Fruit fly (Drosophila melanogaster): ENCODE measurements around the gene CG11905.

Gene CG11905

dm6 chr3L:16893647-16894046 lies 41.7 kb downstream of the CG11905 start:
- TF ChIP-seq CG14655 (GFP tag; optimal IDR thresholded peaks at IDR 0.05) (peak; percentile 8), CG4496 (GFP tag; IDR thresholded peaks at IDR 0.05) (peak; percentile 28; the same call in 1 of the 3 replicates), rn (GFP tag; IDR thresholded peaks at IDR 0.05) (no peak), CG34367 (tag; optimal IDR thresholded peaks at IDR 0.05) (no peak), fd96Ca (GFP tag; IDR thresholded peaks at IDR 0.05) (peak; percentile 44; the same call in 1 of the 3 replicates), Ets98B (GFP tag; IDR thresholded peaks at IDR 0.05) (peak; percentile 28; the same call in 1 of the 2 replicates)

- TF ChIP-seq Pif1B (GFP tag; optimal IDR thresholded peaks at IDR 0.05) (no peak), Ets98B (GFP tag; IDR thresholded peaks at IDR 0.05) (peak; percentile 66), CG4496 (GFP tag; IDR thresholded peaks at IDR 0.05) (peak; percentile 75; the same call in 2 of the 3 replicates), CG17806 (tag; optimal IDR thresholded peaks at IDR 0.05) (peak; percentile 46), CG8301 (tag; optimal IDR thresholded peaks at IDR 0.05) (peak; percentile 64), gl (tag; optimal IDR thresholded peaks at IDR 0.05) (no peak), CG12605 (GFP tag; IDR thresholded peaks at IDR 0.05) (no peak), EcR (GFP tag; optimal IDR thresholded peaks at IDR 0.05) (peak; percentile 59), CG32121 (GFP tag; IDR thresholded peaks at IDR 0.05) (peak; percentile 73), CG34367 (tag; optimal IDR thresholded peaks at IDR 0.05) (peak; percentile 39), CG8159 (tag; optimal IDR thresholded peaks at IDR 0.05) (peak; percentile 10), D1 (tag; optimal IDR thresholded peaks at IDR 0.05) (no peak), CG10348 (GFP tag; IDR thresholded peaks at IDR 0.05) (no peak), CG13204 (GFP tag; optimal IDR thresholded peaks at IDR 0.05) (no peak), CG14655 (GFP tag; optimal IDR thresholded peaks at IDR 0.05) (peak; percentile 62), CG9948 (tag; optimal IDR thresholded peaks at IDR 0.05) (peak; percentile 47), Snoo (tag; optimal IDR thresholded peaks at IDR 0.05) (no peak), fd96Ca (GFP tag; IDR thresholded peaks at IDR 0.05) (0 out of 3 replicates have a peak, but pooled peaks have one; percentile 25), Pif1A (GFP tag; optimal IDR thresholded peaks at IDR 0.05) (no peak), rn (GFP tag; IDR thresholded peaks at IDR 0.05) (no peak), CG15710 (tag; optimal IDR thresholded peaks at IDR 0.05) (peak; percentile 59)
Observed at dm6 chr3L:16892728-16893271, 42.5 kb downstream of the CG11905 start.

dm6 chr3L:16891914-16892313 lies 43.4 kb downstream of the CG11905 start:
- TF ChIP-seq EcR (GFP tag; optimal IDR thresholded peaks at IDR 0.05) (peak; percentile 31), CG10348 (GFP tag; IDR thresholded peaks at IDR 0.05) (no peak)

dm6 chr3L:16890650-16891336 lies 44.5 kb downstream of the CG11905 start:
- TF ChIP-seq CG13204 (GFP tag; optimal IDR thresholded peaks at IDR 0.05), result peak; percentile 97
- peak; percentile 82 for TF ChIP-seq CG34367 (tag; optimal IDR thresholded peaks at IDR 0.05)
- peak; percentile 90 for TF ChIP-seq CG8301 (tag; optimal IDR thresholded peaks at IDR 0.05)
- TF ChIP-seq CG9948 (tag; optimal IDR thresholded peaks at IDR 0.05), result peak; percentile 83
- peak; percentile 80 for TF ChIP-seq Pif1B (GFP tag; optimal IDR thresholded peaks at IDR 0.05)
- TF ChIP-seq Ets98B (GFP tag; IDR thresholded peaks at IDR 0.05), result peak; percentile 86
- TF ChIP-seq Snoo (tag; optimal IDR thresholded peaks at IDR 0.05), result peak; percentile 70
- TF ChIP-seq CG14655 (GFP tag; optimal IDR thresholded peaks at IDR 0.05), result peak; percentile 92
- peak; percentile 88 for TF ChIP-seq Pif1A (GFP tag; optimal IDR thresholded peaks at IDR 0.05)
- TF ChIP-seq CG15710 (tag; optimal IDR thresholded peaks at IDR 0.05), result peak; percentile 77
- peak; percentile 72 for TF ChIP-seq rn (GFP tag; IDR thresholded peaks at IDR 0.05)
- peak; percentile 76 for TF ChIP-seq CG17806 (tag; optimal IDR thresholded peaks at IDR 0.05)
- TF ChIP-seq fd96Ca (GFP tag; IDR thresholded peaks at IDR 0.05), result peak; percentile 83
- TF ChIP-seq CG12605 (GFP tag; IDR thresholded peaks at IDR 0.05), result peak; percentile 69
- TF ChIP-seq CG4496 (GFP tag; IDR thresholded peaks at IDR 0.05), result peak; percentile 92
- TF ChIP-seq D1 (tag; optimal IDR thresholded peaks at IDR 0.05), result peak; percentile 35
- peak; percentile 65 for TF ChIP-seq EcR (GFP tag; optimal IDR thresholded peaks at IDR 0.05)
- peak; percentile 75 for TF ChIP-seq CG8159 (tag; optimal IDR thresholded peaks at IDR 0.05)
- peak; percentile 27 for TF ChIP-seq gl (tag; optimal IDR thresholded peaks at IDR 0.05)
- peak; percentile 58 for TF ChIP-seq CG10348 (GFP tag; IDR thresholded peaks at IDR 0.05)
- peak; percentile 86 for TF ChIP-seq CG32121 (GFP tag; IDR thresholded peaks at IDR 0.05)

dm6 chr3L:16889545-16889944 lies 45.8 kb downstream of the CG11905 start:
- TF ChIP-seq EcR (GFP tag; optimal IDR thresholded peaks at IDR 0.05), result no peak
- TF ChIP-seq CG8159 (tag; optimal IDR thresholded peaks at IDR 0.05), result no peak
- TF ChIP-seq Ets98B (GFP tag; IDR thresholded peaks at IDR 0.05), result no peak

DNA sequence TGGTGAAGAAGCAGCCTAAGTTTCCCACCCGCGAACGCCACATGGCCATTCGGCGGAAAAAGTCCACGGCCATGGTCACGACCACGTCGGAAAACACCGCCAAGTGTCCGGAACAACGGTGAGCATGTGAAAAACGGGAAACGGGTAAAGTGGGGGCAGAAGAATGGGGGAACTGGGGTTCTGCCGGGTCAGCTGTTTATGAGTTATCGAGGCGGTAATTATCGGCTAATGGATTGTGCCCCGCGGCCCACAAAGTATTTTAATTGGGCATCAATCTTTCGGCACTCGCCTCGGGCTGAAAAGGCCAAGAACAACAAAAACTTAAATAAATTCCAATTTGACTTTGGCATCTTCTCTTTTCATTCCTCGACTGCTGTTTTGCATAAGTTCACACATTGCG lies 48.1 kb downstream of the CG11905 start:
- TF ChIP-seq CG4496 (GFP tag; IDR thresholded peaks at IDR 0.05) (no peak), CG32121 (GFP tag; IDR thresholded peaks at IDR 0.05) (no peak), CG8159 (tag; optimal IDR thresholded peaks at IDR 0.05) (no peak), Snoo (tag; optimal IDR thresholded peaks at IDR 0.05) (no peak), CG9948 (tag; optimal IDR thresholded peaks at IDR 0.05) (no peak)
